Worm (Caenorhabditis elegans) whole organism, young adult: ENCODE results near the gene srxa-12.

ENCODE experiments used
- F52B5.7 ChIP-seq: sonication (generic microtip); optimal IDR thresholded peaks from 2 replicates; lab custom pipeline; 2016; ENCODE audit warnings: mild to moderate bottlenecking, missing genetic modification characterization, missing compliant biosample characterization
- ama-1 ChIP-seq, 3 experiments: fragments of 150-350 bp in 1 of 3; sonication (generic microtip) in 2 of 3; optimal IDR thresholded peaks; 2 replicates each; lab custom pipeline; 2014 to 2018; ENCODE audit warnings: missing biosample characterization in 2 of 3, missing genetic modification characterization in 2 of 3, missing genetic modification reagents in 2 of 3
- attf-5 ChIP-seq: fragments of 200-800 bp; sonication (Bioruptor generic); optimal IDR thresholded peaks from 2 replicates; lab custom pipeline; 2018; ENCODE audit warnings: mild to moderate bottlenecking, missing genetic modification characterization, missing compliant biosample characterization
- rec-8 ChIP-seq, 2 experiments: sonication (generic microtip); optimal IDR thresholded peaks; 2 replicates each; lab custom pipeline; 2016; ENCODE audit warnings: mild to moderate bottlenecking in 2 of 2, missing genetic modification characterization in 2 of 2, missing genetic modification reagents in 2 of 2, missing genotype in 2 of 2, missing biosample characterization in 1 of 2, missing compliant biosample characterization in 1 of 2, moderate library complexity in 1 of 2
- rpc-1 ChIP-seq, 2 experiments: fragments of 150-350 bp in 1 of 2; sonication (generic microtip) in 1 of 2; optimal IDR thresholded peaks; 2 replicates each; lab custom pipeline; 2014 to 2018; ENCODE audit warnings: missing biosample characterization in 1 of 2, missing genetic modification characterization in 1 of 2, missing genetic modification reagents in 1 of 2, missing genotype in 1 of 2
- snpc-4 ChIP-seq, 5 experiments: fragments of 150-350 bp in 1 of 5; sonication (generic microtip) in 4 of 5; optimal IDR thresholded peaks; 2 replicates each; lab custom pipeline; 2014 to 2018; ENCODE audit warnings: missing genetic modification characterization in 5 of 5, missing biosample characterization in 3 of 5, antibody characterized with exemption in 2 of 5, mild to moderate bottlenecking in 2 of 5, missing compliant biosample characterization in 2 of 5, missing genotype in 2 of 5, moderate library complexity in 2 of 5, missing genetic modification reagents in 1 of 5
- tbp1 ChIP-seq: fragments of 200-800 bp; sonication (Bioruptor generic); optimal IDR thresholded peaks from 2 replicates; lab custom pipeline; 2018; ENCODE audit warnings: mild to moderate bottlenecking, missing genetic modification characterization, missing compliant biosample characterization

ce11 chrV:13878226-13878625 lies 48.3 kb upstream of the srxa-12 start:
- no peak for TF ChIP-seq tbp1 (GFP tag; lab: Kevin White, UChicago)
- TF ChIP-seq snpc-4 (GFP tag; optimal IDR thresholded peaks at IDR 0.05; lab: Kevin White, UChicago) = no peak
- TF ChIP-seq snpc-4 (tag; optimal IDR thresholded peaks at IDR 0.05; lab: Kevin White, UChicago) = no peak
- no peak for TF ChIP-seq rpc-1 (optimal IDR thresholded peaks at IDR 0.05; lab: Kevin White, UChicago)
- TF ChIP-seq rpc-1 (tag; optimal IDR thresholded peaks at IDR 0.05; lab: Kevin White, UChicago) = no peak
- TF ChIP-seq attf-5 = no peak
- TF ChIP-seq rec-8 (tag; optimal IDR thresholded peaks at IDR 0.05; lab: Kevin White, UChicago) = no peak
- TF ChIP-seq ama-1 (optimal IDR thresholded peaks at IDR 0.05; lab: Kevin White, UChicago) = no peak
- TF ChIP-seq ama-1 (GFP tag; optimal IDR thresholded peaks at IDR 0.05; lab: Kevin White, UChicago) = no peak
- no peak for TF ChIP-seq F52B5.7 (tag; lab: Kevin White, UChicago)
